Worm (Caenorhabditis elegans): ENCODE results near the gene rei-2.

DNA sequence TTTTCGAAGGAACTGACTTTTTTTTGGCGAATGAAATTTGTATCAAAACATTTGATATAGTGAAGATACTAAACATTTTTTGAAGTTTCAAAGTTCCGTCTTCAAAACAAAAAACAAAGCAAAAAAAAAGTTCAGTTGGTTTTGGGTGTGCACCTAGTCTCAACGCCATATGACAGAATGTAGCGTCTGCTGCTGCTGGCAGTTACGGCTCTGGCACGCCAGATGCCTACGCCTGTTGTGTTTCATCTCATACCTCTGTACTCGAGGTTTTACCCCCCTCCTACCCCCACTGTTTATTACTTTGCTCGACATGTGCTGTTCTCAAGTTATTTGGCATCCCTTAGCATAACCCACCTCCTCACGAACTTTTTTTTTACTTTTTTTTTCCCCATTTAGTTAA lies 22.8 kb upstream of the rei-2 start:
- TF ChIP-seq sptf-1 (tag; optimal IDR thresholded peaks at IDR 0.05) (no peak), ama-1 (optimal IDR thresholded peaks at IDR 0.05) (no peak), jun-1 (tag; optimal IDR thresholded peaks at IDR 0.05) (no peak), ceh-82 (tag; optimal IDR thresholded peaks at IDR 0.05) (no peak), nhr-28 (tag; optimal IDR thresholded peaks at IDR 0.05) (no peak), hlh-17 (GFP tag; optimal IDR thresholded peaks at IDR 0.05; ENCODE audit: borderline replicate concordance) (no peak), blmp-1 (tag; optimal IDR thresholded peaks at IDR 0.05) (no peak), zag-1 (tag; optimal IDR thresholded peaks at IDR 0.05) (no peak), aly-2 (tag; optimal IDR thresholded peaks at IDR 0.05) (no peak)

Measured in whole organism, L1 larva.